Worm (Caenorhabditis elegans): Measurements from ENCODE around the gene usp-39.

- TF ChIP-seq F44E2.7 (GFP tag; IDR thresholded peaks at IDR 0.05) (no peak), lin-39 (tag; optimal IDR thresholded peaks at IDR 0.05) (no peak)
Measured at ce11 chrII:2586861-2587554, 21.9 kb downstream of the usp-39 start, which contains the start of the genes F33H12.7 and sri-39.

All from whole organism, L4 larva.